Worm (Caenorhabditis elegans): ENCODE data around the gene rnp-3.

Gene rnp-3

DNA sequence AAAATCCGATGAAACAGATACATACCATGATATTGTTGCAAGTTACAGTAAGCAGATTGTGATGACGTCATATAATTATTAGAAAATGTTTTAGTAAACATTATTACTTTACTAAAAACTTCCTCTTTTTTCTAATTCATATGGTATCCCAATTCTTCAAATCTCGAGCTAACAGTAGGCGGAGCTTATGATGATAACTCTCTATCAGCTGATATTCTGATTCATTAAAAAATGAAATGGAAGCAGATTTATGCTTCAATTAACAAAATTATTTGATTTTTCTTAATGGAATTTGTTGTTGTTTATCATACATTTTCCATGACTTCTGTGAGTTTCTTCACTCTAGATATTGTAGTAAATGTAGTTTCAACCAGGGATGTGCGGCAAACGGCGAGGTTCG lies 30.4 kb downstream of the rnp-3 start, which contains the start of gene pax-2:
pax-2 (minus strand) TSS at position 101 of the 400 bp plus-strand sequence.
- TF ChIP-seq lin-54 (GFP tag; optimal IDR thresholded peaks at IDR 0.05) (no peak), chd-7 (tag; optimal IDR thresholded peaks at IDR 0.05) (no peak), madf-6 (GFP tag; IDR thresholded peaks at IDR 0.05) (no peak), nfya-2 (GFP tag; IDR thresholded peaks at IDR 0.05) (no peak), cebp-2 (GFP tag; IDR thresholded peaks at IDR 0.05) (no peak), unc-130 (GFP tag; optimal IDR thresholded peaks at IDR 0.05) (no peak), F55B11.4 (tag; optimal IDR thresholded peaks at IDR 0.05; ENCODE audit: borderline replicate concordance, insufficient read depth) (no peak), hmg-20 (GFP tag; IDR thresholded peaks at IDR 0.05) (no peak), him-1 (tag; optimal IDR thresholded peaks at IDR 0.05) (no peak), xnd-1 (tag; optimal IDR thresholded peaks at IDR 0.05) (no peak), pbrm-1 (GFP tag; IDR thresholded peaks at IDR 0.05) (no peak), egrh-3 (GFP tag; IDR thresholded peaks at IDR 0.05) (no peak), mes-4 (tag; optimal IDR thresholded peaks at IDR 0.05) (no peak), pha-4 (tag; optimal IDR thresholded peaks at IDR 0.05) (no peak), F39B2.1 (GFP tag; IDR thresholded peaks at IDR 0.05) (no peak), T07F8.4 (tag; optimal IDR thresholded peaks at IDR 0.05) (no peak), ceh-91 (GFP tag; IDR thresholded peaks at IDR 0.05) (no peak)

ce11 chrIV:4207088-4207487 lies 33.2 kb downstream of the rnp-3 start, which contains the start of gene osgn-1:
TSS of gene osgn-1 (plus strand) at chrIV:4207388.
- no peak for TF ChIP-seq nfyb-1 (GFP tag; IDR thresholded peaks at IDR 0.05)
- TF ChIP-seq let-607 (tag; optimal IDR thresholded peaks at IDR 0.05), result no peak
- TF ChIP-seq K11D2.4 (GFP tag; IDR thresholded peaks at IDR 0.05), result no peak
- TF ChIP-seq ztf-3 (GFP tag; optimal IDR thresholded peaks at IDR 0.05), result no peak
- no peak for TF ChIP-seq Y56A3A.18 (GFP tag; IDR thresholded peaks at IDR 0.05)
- TF ChIP-seq egrh-3 (GFP tag; IDR thresholded peaks at IDR 0.05), result no peak
- no peak for TF ChIP-seq xnd-1 (tag; optimal IDR thresholded peaks at IDR 0.05)
- TF ChIP-seq Y53G8AR.9 (GFP tag; conservative IDR thresholded peaks at IDR 0.05), result no peak
- no peak for TF ChIP-seq ZK185.1 (tag; optimal IDR thresholded peaks at IDR 0.05; ENCODE audit: poor library complexity, severe bottlenecking)
- TF ChIP-seq egl-44 (GFP tag; IDR thresholded peaks at IDR 0.05), result no peak
- no peak for TF ChIP-seq mxl-1 (tag; optimal IDR thresholded peaks at IDR 0.05)
- no peak for TF ChIP-seq B0336.3 (GFP tag; IDR thresholded peaks at IDR 0.05)

DNA sequence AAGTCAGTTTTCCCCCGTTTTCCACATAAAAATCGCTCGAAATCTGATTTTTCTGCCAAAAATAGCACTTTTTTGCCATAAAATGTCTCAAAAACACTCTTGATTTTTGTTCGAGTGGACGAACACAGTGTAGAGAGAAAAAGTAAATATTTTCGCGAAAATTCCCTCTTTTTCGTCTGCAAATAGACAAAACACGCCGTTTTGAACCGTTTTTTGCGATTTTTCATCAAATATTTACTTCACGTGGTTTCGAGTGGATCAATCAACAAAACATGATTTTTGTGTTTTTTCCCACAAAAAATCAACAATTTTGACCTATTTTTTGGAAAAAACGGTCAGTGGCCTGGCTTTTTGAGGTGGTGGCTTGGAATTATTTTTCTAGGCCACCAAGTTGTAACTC lies 35.2 kb downstream of the rnp-3 start:
- peak; percentile 45 for TF ChIP-seq pha-4 (tag; optimal IDR thresholded peaks at IDR 0.05)
- no peak for TF ChIP-seq T07F8.4 (tag; optimal IDR thresholded peaks at IDR 0.05)

DNA sequence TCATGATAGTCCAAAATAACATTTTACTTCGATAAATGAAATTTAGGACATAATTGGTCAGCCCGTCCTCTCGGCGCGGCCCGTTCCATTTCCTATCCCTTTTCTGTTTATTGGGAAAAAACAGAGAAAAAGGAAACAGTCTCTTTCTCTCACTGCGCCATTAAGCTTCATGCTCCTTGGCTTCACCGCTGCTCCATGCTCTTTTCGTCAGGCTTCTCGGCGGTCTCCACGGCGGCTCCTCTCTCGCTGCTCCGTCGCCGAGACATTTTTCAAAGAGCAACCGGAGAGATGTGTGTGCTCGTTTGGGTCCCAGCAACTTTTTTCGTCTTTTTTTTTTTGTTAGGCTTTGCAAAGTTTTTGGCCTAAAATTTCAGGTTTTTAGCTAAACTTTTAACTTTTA lies 37.0 kb downstream of the rnp-3 start:
- no peak for TF ChIP-seq F57C9.4 (tag; optimal IDR thresholded peaks at IDR 0.05)
- TF ChIP-seq zfh-2 (GFP tag; conservative IDR thresholded peaks at IDR 0.05), result peak; percentile 90

- peak; percentile 95 for TF ChIP-seq atf-7 (tag; optimal IDR thresholded peaks at IDR 0.05)
- TF ChIP-seq gei-17 (GFP tag; optimal IDR thresholded peaks at IDR 0.05), result no peak
- TF ChIP-seq dpff-1 (tag; optimal IDR thresholded peaks at IDR 0.05), result no peak
- TF ChIP-seq tbx-9 (tag; optimal IDR thresholded peaks at IDR 0.05; ENCODE audit: borderline replicate concordance), result no peak
- TF ChIP-seq B0035.1 (tag; optimal IDR thresholded peaks at IDR 0.05), result no peak
- no peak for TF ChIP-seq sptf-2 (GFP tag; optimal IDR thresholded peaks at IDR 0.05)
- TF ChIP-seq attf-6 (GFP tag; IDR thresholded peaks at IDR 0.05), result no peak
- no peak for TF ChIP-seq cebp-1 (GFP tag; IDR thresholded peaks at IDR 0.05)
- TF ChIP-seq cebp-1 (tag; optimal IDR thresholded peaks at IDR 0.05), result no peak
- peak; percentile 54 for TF ChIP-seq nhr-80 (tag; optimal IDR thresholded peaks at IDR 0.05)
- no peak for TF ChIP-seq C17E4.6 (GFP tag; IDR thresholded peaks at IDR 0.05)
Observed at ce11 chrIV:4212733-4213132, 38.8 kb downstream of the rnp-3 start.

Data from whole organism, young adult.